Fruit fly (Drosophila melanogaster) whole organism, adult: ENCODE data around the gene CG14312.

ENCODE experiments used
- CG14711 ChIP-seq: fragments of 200-800 bp; sonication (Bioruptor generic); optimal IDR thresholded peaks from 2 replicates; lab custom pipeline; 2018; ENCODE audit warnings: missing biosample characterization, mild to moderate bottlenecking, missing genetic modification characterization, moderate library complexity
- Clk ChIP-seq: fragments of 200-800 bp; sonication (Bioruptor generic); optimal IDR thresholded peaks from 2 replicates; lab custom pipeline; 2017; ENCODE audit warnings: missing biosample characterization, missing genetic modification characterization
- Crg-1 ChIP-seq: fragments of 200-800 bp; sonication (Bioruptor generic); optimal IDR thresholded peaks from 2 replicates; lab custom pipeline; 2016; ENCODE audit warnings: missing biosample characterization, missing genetic modification characterization

DNA sequence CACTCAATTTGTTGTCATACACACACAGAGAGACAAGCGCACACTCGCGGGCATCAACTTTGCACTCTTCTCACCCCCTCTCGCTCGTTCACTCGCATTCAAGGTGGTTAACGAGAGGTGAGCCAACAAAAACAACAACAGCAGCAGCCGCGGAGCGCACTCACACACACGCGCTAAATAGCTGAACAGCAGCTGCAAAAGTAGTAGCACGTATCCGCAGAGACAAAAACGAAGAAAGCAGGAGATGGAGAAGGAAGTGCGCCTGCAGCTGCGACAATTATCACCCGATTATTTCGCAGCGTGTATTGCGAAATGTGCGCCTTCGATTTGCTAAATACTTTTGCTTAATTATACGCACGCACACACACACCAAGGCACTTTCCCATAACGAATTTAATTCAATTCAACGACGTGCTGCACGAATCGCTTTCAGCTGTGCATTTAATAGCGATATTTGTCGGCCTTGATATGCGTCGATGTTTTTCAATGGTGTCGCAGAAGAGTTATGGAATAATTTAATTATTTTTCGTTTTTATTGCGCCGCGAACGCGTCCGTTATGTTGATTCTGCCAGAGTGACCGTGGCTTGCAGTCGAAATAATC, 15.1 kb upstream of the CG14312 start:
- TF ChIP-seq Crg-1 (GFP tag; lab: Kevin White, UChicago): no peak
- TF ChIP-seq CG14711 (tag; lab: Kevin White, UChicago): peak; percentile 26
- TF ChIP-seq Clk (GFP tag; lab: Kevin White, UChicago): no peak
